Fruit fly (Drosophila melanogaster): Measurements from ENCODE around the gene CG14017.

dm6 chr2L:5536658-5537057 is 17.0 kb upstream of the CG14017 start, which contains the start of gene tomb:
- TF ChIP-seq CG8478 (optimal IDR thresholded peaks at IDR 0.05) (no peak), psq (optimal IDR thresholded peaks at IDR 0.05) (no peak), pan (optimal IDR thresholded peaks at IDR 0.05) (no peak), usp (GFP tag; optimal IDR thresholded peaks at IDR 0.05) (no peak), Dll (optimal IDR thresholded peaks at IDR 0.05) (no peak)
